Worm (Caenorhabditis elegans): ENCODE data around the gene T05A8.3.

The T05A8.3 gene

DNA sequence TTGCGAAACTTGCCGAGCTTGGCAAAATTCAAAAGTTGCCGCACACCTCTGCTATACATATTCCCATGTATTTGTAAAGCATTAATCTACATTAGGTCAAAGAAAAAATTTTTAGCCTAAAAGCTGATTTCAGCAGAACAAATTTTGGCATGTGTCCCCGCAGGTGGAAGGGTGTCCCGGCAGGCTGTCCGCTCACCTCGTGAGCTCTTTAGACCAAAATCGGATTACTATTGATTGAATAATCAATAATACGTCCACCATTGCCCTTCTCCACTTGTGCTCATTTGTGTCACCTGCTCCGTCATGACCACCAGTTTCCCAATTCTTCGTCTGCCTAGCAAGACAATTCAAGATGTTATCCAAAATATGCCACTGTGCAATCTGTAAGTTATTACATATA is 41.2 kb upstream of the T05A8.3 start, which contains the start of gene fbxb-107:
Gene fbxb-107 (plus strand): TSS at position 297 of the 400 bp plus-strand sequence.
- TF ChIP-seq jun-1 (tag; optimal IDR thresholded peaks at IDR 0.05): no peak
- TF ChIP-seq ama-1 (optimal IDR thresholded peaks at IDR 0.05): no peak
- TF ChIP-seq ztf-4 (tag; optimal IDR thresholded peaks at IDR 0.05): no peak
- TF ChIP-seq nhr-237 (tag; optimal IDR thresholded peaks at IDR 0.05): no peak
- TF ChIP-seq fos-1 (tag; optimal IDR thresholded peaks at IDR 0.05): no peak
- no peak for TF ChIP-seq Y116A8C.19 (tag; optimal IDR thresholded peaks at IDR 0.05; ENCODE audit: borderline replicate concordance)
- TF ChIP-seq mab-9 (GFP tag; IDR thresholded peaks at IDR 0.05): no peak
- TF ChIP-seq egl-27 (tag; optimal IDR thresholded peaks at IDR 0.05): no peak
- TF ChIP-seq C16A3.4 (tag; optimal IDR thresholded peaks at IDR 0.05): no peak
- TF ChIP-seq unc-62 (GFP tag; optimal IDR thresholded peaks at IDR 0.05): no peak
- TF ChIP-seq nhr-84 (tag; optimal IDR thresholded peaks at IDR 0.05): no peak
- TF ChIP-seq aha-1 (tag; optimal IDR thresholded peaks at IDR 0.05): no peak
- TF ChIP-seq lin-13 (GFP tag; optimal IDR thresholded peaks at IDR 0.05): no peak
- no peak for TF ChIP-seq zip-4 (GFP tag; optimal IDR thresholded peaks at IDR 0.05)

DNA sequence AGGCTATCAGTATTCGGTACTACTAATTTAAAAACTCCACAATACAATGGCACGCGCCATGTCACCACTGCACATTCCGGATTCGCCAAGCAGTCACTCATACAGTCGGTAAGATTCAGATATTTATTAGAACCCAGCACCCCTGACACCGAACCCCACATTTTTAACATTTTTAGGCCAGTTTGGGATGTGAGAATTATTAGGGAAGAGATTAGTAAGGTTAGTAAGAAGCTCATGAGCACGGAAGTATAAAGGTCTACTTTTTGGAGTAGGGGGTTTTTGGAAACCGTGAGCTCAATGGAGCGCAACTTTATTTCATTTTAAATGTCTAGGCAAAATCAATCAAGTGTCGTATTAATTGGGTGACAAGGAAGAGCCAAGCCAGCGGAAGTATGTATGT is 40.7 kb upstream of the T05A8.3 start, which contains the start of gene F29A7.8:
Gene F29A7.8 (minus strand): TSS at position 101 of the 400 bp plus-strand sequence.
- no peak for TF ChIP-seq efl-1 (optimal IDR thresholded peaks at IDR 0.05)
- TF ChIP-seq efl-1 (GFP tag; optimal IDR thresholded peaks at IDR 0.05 in 1 of 2): peak in 1 of 2 experiments; percentile 22
- TF ChIP-seq lin-13 (GFP tag; optimal IDR thresholded peaks at IDR 0.05): no peak

ce11 chrII:2756351-2756750 is 39.1 kb upstream of the T05A8.3 start:
- TF ChIP-seq elt-2 (tag; optimal IDR thresholded peaks at IDR 0.05) (no peak), sup-37 (GFP tag; optimal IDR thresholded peaks at IDR 0.05) (no peak), fos-1 (tag; optimal IDR thresholded peaks at IDR 0.05) (no peak), unc-86 (tag; optimal IDR thresholded peaks at IDR 0.05) (no peak), ceh-63 (GFP tag; optimal IDR thresholded peaks at IDR 0.05) (no peak), snpc-4 (tag; optimal IDR thresholded peaks at IDR 0.05) (no peak), pax-3 (tag; optimal IDR thresholded peaks at IDR 0.05) (no peak), snu-23 (GFP tag; optimal IDR thresholded peaks at IDR 0.05) (no peak), nhr-12 (tag; optimal IDR thresholded peaks at IDR 0.05) (no peak)

DNA sequence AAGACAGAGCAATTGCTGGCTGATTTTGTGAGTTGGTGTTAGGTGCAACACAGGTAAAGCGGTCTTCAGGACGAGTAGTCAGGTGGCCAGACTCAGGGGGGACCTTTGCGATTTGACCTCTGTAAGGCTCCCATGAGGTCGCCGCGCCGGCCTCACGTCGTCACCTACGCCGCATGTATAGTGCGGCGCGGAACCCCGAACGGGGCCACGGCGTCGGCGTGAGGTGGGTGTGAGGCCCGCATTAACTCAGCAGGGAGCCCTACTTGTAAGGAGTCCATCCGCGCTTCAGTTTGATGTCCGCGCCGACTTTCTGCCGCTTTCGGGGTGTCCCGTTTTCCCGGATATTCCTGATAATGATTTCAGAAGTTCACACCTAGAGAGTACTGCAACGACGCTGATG is 37.4 kb upstream of the T05A8.3 start:
- TF ChIP-seq fkh-10 (GFP tag; optimal IDR thresholded peaks at IDR 0.05): no peak
- TF ChIP-seq mef-2 (tag; optimal IDR thresholded peaks at IDR 0.05): no peak
- TF ChIP-seq ceh-8 (GFP tag; optimal IDR thresholded peaks at IDR 0.05): no peak
- no peak for TF ChIP-seq efl-1 (optimal IDR thresholded peaks at IDR 0.05)
- no peak for TF ChIP-seq efl-1 (GFP tag; optimal IDR thresholded peaks at IDR 0.05 in 1 of 2)
- no peak for TF ChIP-seq nhr-47 (tag; optimal IDR thresholded peaks at IDR 0.05)

DNA sequence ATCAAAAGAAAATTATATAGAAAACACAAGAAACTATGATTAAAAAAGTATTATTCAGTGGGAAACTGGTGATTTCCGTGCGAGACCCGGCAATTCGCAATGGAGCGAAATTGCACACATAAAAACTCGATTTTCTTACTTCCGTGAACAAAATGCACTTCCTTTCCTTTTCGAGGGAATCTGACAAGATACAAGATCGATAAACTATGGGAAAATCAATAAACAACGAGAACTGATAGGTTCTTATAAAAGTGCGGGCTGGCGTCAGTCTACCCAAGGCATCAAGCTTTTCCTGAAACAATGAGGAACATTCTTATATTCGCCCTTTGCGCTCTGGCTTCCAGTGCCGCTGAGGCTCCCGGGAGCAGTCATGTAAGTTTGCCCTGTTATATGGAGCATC is 35.8 kb upstream of the T05A8.3 start, which contains the start of gene F29A7.3:
Gene F29A7.3 (plus strand): TSS at position 301 of the 400 bp plus-strand sequence.
- TF ChIP-seq lin-39 (tag; optimal IDR thresholded peaks at IDR 0.05): no peak
- TF ChIP-seq sptf-1 (tag; optimal IDR thresholded peaks at IDR 0.05): no peak
- TF ChIP-seq hpl-2 (GFP tag; optimal IDR thresholded peaks at IDR 0.05): no peak
- no peak for TF ChIP-seq egl-27 (tag; optimal IDR thresholded peaks at IDR 0.05)
- no peak for TF ChIP-seq mdl-1 (tag; optimal IDR thresholded peaks at IDR 0.05)
- TF ChIP-seq pax-3 (tag; optimal IDR thresholded peaks at IDR 0.05): no peak
- TF ChIP-seq nhr-84 (tag; optimal IDR thresholded peaks at IDR 0.05): no peak
- TF ChIP-seq ceh-82 (tag; optimal IDR thresholded peaks at IDR 0.05): no peak
- no peak for TF ChIP-seq elt-3 (tag; optimal IDR thresholded peaks at IDR 0.05)
- TF ChIP-seq tlp-1 (tag; optimal IDR thresholded peaks at IDR 0.05): no peak
- TF ChIP-seq skn-1 (tag; optimal IDR thresholded peaks at IDR 0.05): no peak
- TF ChIP-seq snpc-4 (tag; optimal IDR thresholded peaks at IDR 0.05): no peak

Measured in whole organism, L1 larva.